Worm (Caenorhabditis elegans): ENCODE data around the gene twk-26.

- no peak for TF ChIP-seq dao-5 (tag; optimal IDR thresholded peaks at IDR 0.05)
- TF ChIP-seq W03F9.2 (tag; optimal IDR thresholded peaks at IDR 0.05): no peak
- no peak for TF ChIP-seq him-1 (tag; optimal IDR thresholded peaks at IDR 0.05)
Observed at ce11 chrX:3054802-3055201, at the start of gene twk-26.
